Worm (Caenorhabditis elegans) whole organism, late embryonic: Measurements from ENCODE around the gene K08F4.3.

Experiments
- pqm-1 ChIP-seq: sonication (generic microtip); optimal IDR thresholded peaks from 2 replicates; lab custom pipeline; 2016; ENCODE audit warnings: missing genetic modification characterization, missing compliant biosample characterization
- unc-86 ChIP-seq: sonication (generic microtip); optimal IDR thresholded peaks from 2 replicates; lab custom pipeline; 2016; ENCODE audit warnings: missing genetic modification characterization, missing compliant biosample characterization

DNA sequence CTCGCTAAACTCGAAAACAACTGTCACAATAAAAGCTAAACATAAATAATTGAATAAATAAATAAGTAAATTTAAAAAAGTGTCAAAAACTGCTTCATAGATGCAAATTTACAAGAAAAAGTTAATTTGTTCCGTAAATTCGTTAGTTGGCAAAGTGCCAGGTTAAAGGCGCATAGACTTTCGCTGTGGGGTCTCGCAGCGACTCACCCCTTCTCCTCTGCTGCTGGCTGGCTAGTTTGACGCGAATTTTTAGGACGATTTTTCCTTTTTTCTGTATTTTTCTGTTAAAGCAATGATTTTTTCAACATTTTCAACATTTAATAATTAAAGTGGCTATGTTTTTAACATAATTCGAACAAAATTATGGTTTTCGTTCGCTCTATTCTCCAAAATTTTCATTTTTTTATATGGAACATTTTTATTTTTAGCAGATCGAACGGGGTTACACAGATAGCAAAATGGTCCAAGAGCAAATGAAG lies 47.2 kb downstream of the K08F4.3 start, which contains the start of gene rack-1:
- no peak for TF ChIP-seq unc-86 (tag; lab: Kevin White, UChicago)
- TF ChIP-seq pqm-1, result no peak
